Fruit fly (Drosophila melanogaster) whole organism, embryonic: ENCODE results near the gene IscU.
A peak's percentile ranks its signal among the peaks of the same experiment; 100 is the strongest.

ENCODE experiments used
- Blimp-1 ChIP-seq: fragments of 200-800 bp; sonication (Bioruptor generic); optimal IDR thresholded peaks from 3 replicates; lab custom pipeline; 2018; ENCODE audit warnings: missing biosample characterization, missing genetic modification characterization, mild to moderate bottlenecking, moderate library complexity, missing genetic modification reagents
- CG10543 ChIP-seq: fragments of 200-800 bp; sonication (Bioruptor generic); optimal IDR thresholded peaks from 3 replicates; lab custom pipeline; 2017; ENCODE audit warnings: missing biosample characterization, mild to moderate bottlenecking, missing genetic modification characterization, moderate library complexity
- CG10654 ChIP-seq: fragments of 200-800 bp; sonication (Bioruptor generic); optimal IDR thresholded peaks from 2 replicates; lab custom pipeline; 2016; ENCODE audit warnings: missing biosample characterization, missing genetic modification characterization
- CG11504 ChIP-seq: fragments of 200-800 bp; sonication (Bioruptor generic); optimal IDR thresholded peaks from 3 replicates; lab custom pipeline; 2019; ENCODE audit warnings: missing biosample characterization, mild to moderate bottlenecking, missing genetic modification characterization, moderate library complexity
- CG13894 ChIP-seq: fragments of 200-800 bp; sonication (Bioruptor generic); optimal IDR thresholded peaks from 3 replicates; lab custom pipeline; 2018; ENCODE audit warnings: missing biosample characterization, mild to moderate bottlenecking, missing genetic modification characterization, moderate library complexity
- CG14441 ChIP-seq: fragments of 200-800 bp; sonication (Bioruptor generic); IDR thresholded peaks from 2 replicates; pipeline ENCODE4 v1.3.6; 2022; ENCODE audit warnings: missing biosample characterization, missing genetic modification characterization
- CG14860 ChIP-seq: fragments of 200-800 bp; sonication (Bioruptor generic); IDR thresholded peaks from 3 replicates; pipeline ENCODE4 v1.3.6; 2022; ENCODE audit warnings: missing biosample characterization, missing genetic modification characterization; ENCODE audit not compliant: partially characterized antibody
- CG2199 ChIP-seq: fragments of 200-800 bp; sonication (Bioruptor generic); IDR thresholded peaks from 3 replicates; pipeline ENCODE4 v1.3.6; 2022; ENCODE audit warnings: missing biosample characterization, missing genetic modification characterization
- CG31224 ChIP-seq: fragments of 200-800 bp; sonication (Bioruptor generic); IDR thresholded peaks from 2 replicates; pipeline ENCODE4 v1.3.6; 2022; ENCODE audit warnings: missing biosample characterization, missing genetic modification characterization
- CG3838 ChIP-seq: fragments of 200-800 bp; sonication (Bioruptor generic); optimal IDR thresholded peaks from 3 replicates; lab custom pipeline; 2016; ENCODE audit warnings: missing biosample characterization, missing genetic modification characterization
- CG4360 ChIP-seq: fragments of 200-800 bp; sonication (Bioruptor generic); IDR thresholded peaks from 2 replicates; pipeline ENCODE4 v1.3.6; 2022; ENCODE audit warnings: missing biosample characterization, missing genetic modification characterization
- CG5180 ChIP-seq: fragments of 200-800 bp; sonication (Bioruptor generic); optimal IDR thresholded peaks from 3 replicates; lab custom pipeline; 2017; ENCODE audit warnings: missing biosample characterization, missing genetic modification characterization, mild to moderate bottlenecking, moderate library complexity, missing genetic modification reagents
- CG6765 ChIP-seq: fragments of 200-800 bp; sonication (Bioruptor generic); optimal IDR thresholded peaks from 3 replicates; lab custom pipeline; 2017; ENCODE audit warnings: missing biosample characterization, mild to moderate bottlenecking, missing genetic modification characterization
- CG8281 ChIP-seq: fragments of 200-800 bp; sonication (Bioruptor generic); optimal IDR thresholded peaks from 2 replicates; lab custom pipeline; 2018; ENCODE audit warnings: missing biosample characterization, mild to moderate bottlenecking, missing genetic modification characterization, moderate library complexity
- CG8765 ChIP-seq: fragments of 200-800 bp; sonication (Bioruptor generic); IDR thresholded peaks from 2 replicates; pipeline ENCODE4 v1.3.6; 2022; ENCODE audit warnings: missing biosample characterization, missing genetic modification characterization
- Deaf1 ChIP-seq: fragments of 200-800 bp; optimal IDR thresholded peaks from 3 replicates; lab custom pipeline; 2019; ENCODE audit warnings: missing biosample characterization, mild to moderate bottlenecking, missing genetic modification characterization, moderate library complexity
- Hr78 ChIP-seq, 2 experiments: fragments of 200-800 bp in 1 of 2; fragments of >200 bp in 1 of 2; sonication (Bioruptor generic) in 1 of 2; optimal IDR thresholded peaks; 2 replicates each; lab custom pipeline; 2017 to 2019; ENCODE audit warnings: missing biosample characterization in 2 of 2, missing genetic modification characterization in 2 of 2, mild to moderate bottlenecking in 1 of 2, moderate library complexity in 1 of 2
- Jarid2 ChIP-seq: fragments of 200-800 bp; sonication (Bioruptor generic); optimal IDR thresholded peaks from 3 replicates; lab custom pipeline; 2017; ENCODE audit warnings: mild to moderate bottlenecking, missing biosample characterization, missing genetic modification reagents, missing genetic modification characterization
- MESR4 ChIP-seq: fragments of 200-800 bp; sonication (Bioruptor generic); optimal IDR thresholded peaks from 2 replicates; lab custom pipeline; 2018; ENCODE audit warnings: missing biosample characterization, mild to moderate bottlenecking, missing genetic modification characterization, moderate library complexity
- Max ChIP-seq: fragments of 200-800 bp; sonication (Bioruptor generic); optimal IDR thresholded peaks from 2 replicates; lab custom pipeline; 2016; ENCODE audit warnings: missing biosample characterization, mild to moderate bottlenecking, missing genetic modification characterization
- abd-A ChIP-seq: fragments of 200-800 bp; sonication (Bioruptor generic); optimal IDR thresholded peaks from 3 replicates; lab custom pipeline; 2019; ENCODE audit warnings: missing biosample characterization, mild to moderate bottlenecking, missing genetic modification characterization, moderate library complexity
- ap ChIP-seq: fragments of 200-800 bp; sonication (Bioruptor generic); IDR thresholded peaks from 2 replicates; pipeline ENCODE4 v1.3.6; 2022; ENCODE audit warnings: missing biosample characterization, missing genetic modification characterization
- bigmax ChIP-seq: fragments of 200-800 bp; sonication (Bioruptor generic); optimal IDR thresholded peaks from 2 replicates; lab custom pipeline; 2018; ENCODE audit warnings: missing biosample characterization, mild to moderate bottlenecking, missing genetic modification characterization
- cg ChIP-seq: fragments of 200-800 bp; sonication (Bioruptor generic); optimal IDR thresholded peaks from 3 replicates; lab custom pipeline; 2019; ENCODE audit warnings: missing biosample characterization, mild to moderate bottlenecking, missing genetic modification characterization, moderate library complexity
- chinmo ChIP-seq: fragments of 200-800 bp; sonication (Bioruptor generic); IDR thresholded peaks from 4 replicates; pipeline ENCODE4 v1.3.6; 2022; ENCODE audit warnings: missing biosample characterization, missing genetic modification characterization; ENCODE audit not compliant: partially characterized antibody
- ci ChIP-seq: fragments of 200-800 bp; sonication (Bioruptor generic); IDR thresholded peaks from 3 replicates; pipeline ENCODE4 v1.3.6; 2022; ENCODE audit warnings: missing biosample characterization, missing genetic modification characterization
- dati ChIP-seq: fragments of 200-800 bp; sonication (Bioruptor generic); IDR thresholded peaks from 2 replicates; pipeline ENCODE4 v1.3.6; 2022; ENCODE audit warnings: missing biosample characterization, missing genetic modification characterization
- dmrt11E ChIP-seq: fragments of 200-800 bp; sonication (Bioruptor generic); optimal IDR thresholded peaks from 3 replicates; lab custom pipeline; 2018; ENCODE audit warnings: missing biosample characterization, mild to moderate bottlenecking, missing genetic modification characterization, moderate library complexity
- eyg ChIP-seq: fragments of 200-800 bp; sonication (Bioruptor generic); optimal IDR thresholded peaks from 3 replicates; lab custom pipeline; 2016; ENCODE audit warnings: missing biosample characterization, missing genetic modification characterization
- oc ChIP-seq: fragments of 200-800 bp; sonication (Bioruptor generic); optimal IDR thresholded peaks from 2 replicates; lab custom pipeline; 2018; ENCODE audit warnings: missing biosample characterization, mild to moderate bottlenecking, missing genetic modification characterization, moderate library complexity
- onecut ChIP-seq: fragments of 200-800 bp; sonication (Bioruptor generic); IDR thresholded peaks from 2 replicates; pipeline ENCODE4 v1.3.6; 2022; ENCODE audit warnings: missing biosample characterization, missing genetic modification characterization
- otp ChIP-seq: fragments of 200-800 bp; sonication (Bioruptor generic); IDR thresholded peaks from 3 replicates; pipeline ENCODE4, ENCODE4 v1.3.6; 2022; ENCODE audit warnings: missing biosample characterization, missing genetic modification characterization
- run ChIP-seq: fragments of 200-800 bp; sonication (Bioruptor generic); optimal IDR thresholded peaks from 3 replicates; lab custom pipeline; 2018; ENCODE audit warnings: missing biosample characterization, mild to moderate bottlenecking, missing genetic modification characterization
- sd ChIP-seq: fragments of 200-800 bp; sonication (Bioruptor generic); optimal IDR thresholded peaks from 3 replicates; lab custom pipeline; 2018; ENCODE audit warnings: missing biosample characterization, mild to moderate bottlenecking, missing genetic modification characterization, moderate library complexity
- sqz ChIP-seq: fragments of 200-800 bp; sonication (Bioruptor generic); optimal IDR thresholded peaks from 3 replicates; lab custom pipeline; 2018; ENCODE audit warnings: missing biosample characterization, mild to moderate bottlenecking, missing genetic modification characterization

The IscU gene

DNA sequence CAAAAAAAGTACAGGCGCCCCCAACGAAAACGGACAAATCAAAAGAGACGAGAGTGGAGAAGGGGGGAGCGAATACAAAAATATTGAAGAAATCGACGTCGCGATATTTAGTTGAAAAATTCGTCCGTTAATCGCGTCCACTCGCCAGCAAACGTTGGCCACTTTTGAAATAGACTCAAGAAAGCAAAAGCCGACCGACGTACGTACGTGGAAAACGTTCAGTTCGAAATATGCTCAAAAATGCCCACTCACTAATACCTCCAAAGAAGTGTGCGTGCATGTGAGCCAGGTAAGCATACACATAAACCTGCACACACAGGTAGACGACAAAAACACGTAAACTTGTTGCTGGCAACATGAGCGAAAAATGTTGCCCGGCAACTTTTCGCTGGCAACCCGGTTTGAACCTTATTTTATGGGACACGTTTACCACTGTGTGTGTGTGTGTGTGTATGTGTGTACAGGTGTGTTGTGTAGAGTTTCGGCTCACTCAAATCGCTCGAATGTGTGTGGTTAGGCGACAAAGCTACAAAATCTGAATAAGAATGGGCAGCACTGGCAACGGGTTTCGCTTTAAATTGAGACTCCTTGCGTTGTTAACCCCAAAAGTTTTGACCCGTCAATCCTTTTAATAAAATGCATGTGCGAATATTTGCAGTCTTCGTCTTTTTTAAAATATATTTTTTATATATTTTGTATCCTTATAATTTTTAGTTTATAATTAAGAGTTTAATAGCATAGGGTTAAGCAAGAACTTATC lies 33.7 kb upstream of the IscU start (continued):
- TF ChIP-seq Max (GFP tag; lab: Kevin White, UChicago) = no peak
- TF ChIP-seq oc (tag; lab: Kevin White, UChicago) = peak; percentile 11
- peak; percentile 24 for TF ChIP-seq CG10543 (GFP tag; lab: Kevin White, UChicago)
- TF ChIP-seq CG8765 (GFP tag; lab: Robert Waterston, UW) = peak; percentile 99
- TF ChIP-seq bigmax (GFP tag; lab: Kevin White, UChicago) = peak; percentile 57
- peak in 1 of 2 experiments; percentile 44 for TF ChIP-seq Hr78 (GFP tag; optimal IDR thresholded peaks at IDR 0.05; lab: Kevin White, UChicago)
- TF ChIP-seq ap (GFP tag; lab: Robert Waterston, UW) = no peak
- no peak for TF ChIP-seq CG31224 (GFP tag; lab: Robert Waterston, UW)
- TF ChIP-seq run (tag; lab: Kevin White, UChicago) = no peak
- no peak for TF ChIP-seq CG3838 (GFP tag; lab: Kevin White, UChicago)
- peak; percentile 56 for TF ChIP-seq CG5180
- 0 out of 2 replicates have a peak, but pooled peaks have one; percentile 22 for TF ChIP-seq CG4360 (GFP tag; lab: Robert Waterston, UW)
- peak; percentile 75; the same call in 2 of the 4 replicates for TF ChIP-seq chinmo (GFP tag; lab: Robert Waterston, UW)
- peak; percentile 97 for TF ChIP-seq cg
- TF ChIP-seq Deaf1 (tag; lab: Kevin White, UChicago) = peak; percentile 44
- peak; percentile 53 for TF ChIP-seq CG13894 (tag; lab: Kevin White, UChicago)
- TF ChIP-seq CG14441 = 0 out of 2 replicates have a peak, but pooled peaks have one; percentile 26
- peak; percentile 72 for TF ChIP-seq sd (tag; lab: Kevin White, UChicago)
- peak; percentile 78 for TF ChIP-seq abd-A
- no peak for TF ChIP-seq CG10654 (GFP tag; lab: Kevin White, UChicago)
- no peak for TF ChIP-seq eyg (GFP tag; lab: Kevin White, UChicago)
- no peak for TF ChIP-seq onecut (GFP tag; lab: Robert Waterston, UW)
- TF ChIP-seq Jarid2 (GFP tag; lab: Kevin White, UChicago) = peak; percentile 64
- TF ChIP-seq ci (GFP tag; lab: Robert Waterston, UW) = 0 out of 3 replicates have a peak, but pooled peaks have one; percentile 57
- TF ChIP-seq dati (GFP tag; lab: Robert Waterston, UW) = no peak
- peak; percentile 39 for TF ChIP-seq sqz (GFP tag; lab: Kevin White, UChicago)
- no peak for TF ChIP-seq CG14860 (GFP tag; lab: Robert Waterston, UW)
- TF ChIP-seq dmrt11E (tag; lab: Kevin White, UChicago) = no peak
- TF ChIP-seq CG2199 (GFP tag; lab: Robert Waterston, UW) = peak; percentile 81; the same call in 2 of the 3 replicates
- no peak for TF ChIP-seq MESR4 (GFP tag; lab: Kevin White, UChicago)
- TF ChIP-seq CG8281 (tag; lab: Kevin White, UChicago) = peak; percentile 43
- TF ChIP-seq CG11504 (tag; lab: Kevin White, UChicago) = peak; percentile 100
- TF ChIP-seq Blimp-1 = peak; percentile 65
- TF ChIP-seq otp (GFP tag; lab: Robert Waterston, UW) = 0 out of 3 replicates have a peak, but pooled peaks have one; percentile 5

DNA sequence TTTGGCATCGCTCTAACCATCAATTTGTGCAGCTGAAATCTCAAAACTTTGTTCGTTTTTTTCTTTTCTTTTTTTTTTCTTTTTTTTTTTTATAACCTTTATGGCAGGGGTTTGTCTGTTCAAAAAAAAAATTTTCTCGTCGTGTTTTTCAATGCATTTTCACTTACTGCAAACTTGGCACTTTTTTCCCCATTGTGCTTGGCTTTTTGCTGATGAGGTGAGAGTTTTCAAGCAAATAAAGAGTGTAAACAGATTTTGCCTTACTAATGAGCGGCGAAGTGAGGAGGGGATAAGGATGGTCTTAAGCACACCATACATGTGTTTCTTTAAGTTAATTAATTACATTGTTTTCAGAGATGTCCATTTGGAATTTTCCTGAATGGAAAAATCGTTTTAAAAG lies 32.3 kb upstream of the IscU start:
- TF ChIP-seq CG6765 (GFP tag; lab: Kevin White, UChicago) = no peak
